Worm (Caenorhabditis elegans): ENCODE data around the gene nlp-56.

ce11 chrIV:14828218-14828617 is 43.7 kb upstream of the nlp-56 start:
- TF ChIP-seq dao-5 (tag; optimal IDR thresholded peaks at IDR 0.05) (no peak), him-1 (tag; optimal IDR thresholded peaks at IDR 0.05) (no peak)
